Fruit fly (Drosophila melanogaster) whole organism, embryonic: ENCODE results near the gene CG14017.
A peak's percentile ranks its signal among the peaks of the same experiment; 100 is the strongest.

Experiments used
- B-H1 ChIP-seq: fragments of 200-800 bp; sonication (Bioruptor generic); IDR thresholded peaks from 3 replicates; pipeline ENCODE4 v1.3.6; 2022; ENCODE audit warnings: missing biosample characterization, missing genetic modification characterization
- CG10274 ChIP-seq: fragments of 200-800 bp; sonication (Bioruptor generic); optimal IDR thresholded peaks from 3 replicates; lab custom pipeline; 2017; ENCODE audit warnings: missing biosample characterization, mild to moderate bottlenecking, missing genetic modification characterization
- CG17359 ChIP-seq: fragments of 200-800 bp; sonication (Bioruptor generic); optimal IDR thresholded peaks from 3 replicates; lab custom pipeline; 2018; ENCODE audit warnings: missing biosample characterization, mild to moderate bottlenecking, missing genetic modification characterization, moderate library complexity
- CG18011 ChIP-seq: fragments of 200-800 bp; sonication (Bioruptor generic); optimal IDR thresholded peaks from 2 replicates; lab custom pipeline; 2017; ENCODE audit warnings: missing biosample characterization, missing genetic modification characterization, mild to moderate bottlenecking, moderate library complexity, missing genotype
- CG2202 ChIP-seq: fragments of 200-800 bp; sonication (Bioruptor generic); optimal IDR thresholded peaks from 2 replicates; lab custom pipeline; 2018; ENCODE audit warnings: missing biosample characterization, mild to moderate bottlenecking, missing genetic modification characterization
- CG30403 ChIP-seq: fragments of 200-800 bp; sonication (Bioruptor generic); optimal IDR thresholded peaks from 3 replicates; lab custom pipeline; 2016; ENCODE audit warnings: missing biosample characterization, missing genetic modification characterization
- CG3847 ChIP-seq: fragments of 200-800 bp; sonication (Bioruptor generic); IDR thresholded peaks from 2 replicates; pipeline ENCODE4 v1.3.6; 2022; ENCODE audit warnings: missing biosample characterization, missing genetic modification characterization
- CG6854 ChIP-seq: fragments of 200-800 bp; sonication (Bioruptor generic); optimal IDR thresholded peaks from 3 replicates; lab custom pipeline; 2017; ENCODE audit warnings: missing biosample characterization, mild to moderate bottlenecking, missing genetic modification characterization
- CG8765 ChIP-seq: fragments of 200-800 bp; sonication (Bioruptor generic); IDR thresholded peaks from 2 replicates; pipeline ENCODE4 v1.3.6; 2022; ENCODE audit warnings: missing biosample characterization, missing genetic modification characterization
- CG8944 ChIP-seq: fragments of 200-800 bp; sonication (Bioruptor generic); optimal IDR thresholded peaks from 3 replicates; lab custom pipeline; 2016; ENCODE audit warnings: missing biosample characterization, missing genetic modification characterization
- CG9876 ChIP-seq: fragments of 200-800 bp; sonication (Bioruptor generic); optimal IDR thresholded peaks from 2 replicates; lab custom pipeline; 2016; ENCODE audit warnings: missing biosample characterization, missing genetic modification characterization
- D ChIP-seq, 2 experiments: fragments of 200-800 bp in 1 of 2; fragments of >200 bp in 1 of 2; sonication (Bioruptor generic) in 1 of 2; optimal IDR thresholded peaks; 2 replicates in 1 of 2; 3 replicates in 1 of 2; lab custom pipeline; 2017; ENCODE audit warnings: mild to moderate bottlenecking in 1 of 2, missing biosample characterization in 1 of 2, missing genetic modification characterization in 1 of 2, missing genetic modification reagents in 1 of 2
- Ets65A ChIP-seq: fragments of 200-800 bp; sonication (Bioruptor generic); peaks from one replicate; lab custom pipeline; 2016; ENCODE audit warnings: missing biosample characterization, missing genetic modification characterization
- Fer1 ChIP-seq: fragments of 200-800 bp; sonication (Bioruptor generic); optimal IDR thresholded peaks from 2 replicates; lab custom pipeline; 2017; ENCODE audit warnings: missing biosample characterization, mild to moderate bottlenecking, missing genetic modification characterization
- H2.0 ChIP-seq: fragments of 200-800 bp; sonication (Bioruptor generic); IDR thresholded peaks from 2 replicates; pipeline ENCODE4 v1.3.6; 2022; ENCODE audit warnings: missing biosample characterization, missing genetic modification characterization
- HLHmδ ChIP-seq: fragments of 200-800 bp; sonication (Bioruptor generic); optimal IDR thresholded peaks from 2 replicates; lab custom pipeline; 2018; ENCODE audit warnings: missing biosample characterization, mild to moderate bottlenecking, missing genetic modification characterization, moderate library complexity
- Hand ChIP-seq: fragments of 200-800 bp; sonication (Bioruptor generic); optimal IDR thresholded peaks from 2 replicates; lab custom pipeline; 2017; ENCODE audit warnings: mild to moderate bottlenecking, missing biosample characterization, missing genetic modification reagents, missing genetic modification characterization
- Hr78 ChIP-seq, 2 experiments: fragments of 200-800 bp in 1 of 2; fragments of >200 bp in 1 of 2; sonication (Bioruptor generic) in 1 of 2; optimal IDR thresholded peaks; 2 replicates each; lab custom pipeline; 2017 to 2019; ENCODE audit warnings: missing biosample characterization in 2 of 2, missing genetic modification characterization in 2 of 2, mild to moderate bottlenecking in 1 of 2, moderate library complexity in 1 of 2
- Kr ChIP-seq: fragments of 200-800 bp; sonication (Bioruptor generic); optimal IDR thresholded peaks from 2 replicates; lab custom pipeline; 2017; ENCODE audit warnings: missing biosample characterization, mild to moderate bottlenecking, missing genetic modification characterization
- NFAT ChIP-seq: fragments of 200-800 bp; sonication (Bioruptor generic); IDR thresholded peaks from 2 replicates; pipeline ENCODE4 v1.3.6; 2022; ENCODE audit warnings: missing biosample characterization, missing genetic modification characterization
- Nf-YC ChIP-seq: fragments of 200-800 bp; optimal IDR thresholded peaks from 3 replicates; lab custom pipeline; 2019; ENCODE audit warnings: missing biosample characterization, mild to moderate bottlenecking, missing genetic modification characterization, moderate library complexity
- ase ChIP-seq: fragments of 200-800 bp; sonication (Bioruptor generic); IDR thresholded peaks from 3 replicates; pipeline ENCODE4 v1.3.6; 2022; ENCODE audit warnings: missing biosample characterization, missing genetic modification characterization
- bbx ChIP-seq: fragments of 200-800 bp; sonication (Bioruptor generic); IDR thresholded peaks from 2 replicates; pipeline ENCODE4 v1.3.6; 2022; ENCODE audit warnings: missing biosample characterization, missing genetic modification characterization; ENCODE audit not compliant: partially characterized antibody
- bigmax ChIP-seq: fragments of 200-800 bp; sonication (Bioruptor generic); optimal IDR thresholded peaks from 2 replicates; lab custom pipeline; 2018; ENCODE audit warnings: missing biosample characterization, mild to moderate bottlenecking, missing genetic modification characterization
- bsh ChIP-seq, 2 experiments: fragments of 200-800 bp; sonication (Bioruptor generic); optimal IDR thresholded peaks; 2 replicates each; lab custom pipeline; 2017 to 2018; ENCODE audit warnings: mild to moderate bottlenecking in 2 of 2, missing biosample characterization in 2 of 2, missing genetic modification characterization in 2 of 2, moderate library complexity in 1 of 2
- chif ChIP-seq, 2 experiments: fragments of 200-800 bp; sonication (Bioruptor generic); optimal IDR thresholded peaks; 3 replicates each; lab custom pipeline; 2016; ENCODE audit warnings: missing biosample characterization in 2 of 2, missing genetic modification characterization in 2 of 2
- dpn ChIP-seq, 2 experiments: fragments of 200-800 bp; sonication (Bioruptor generic); optimal IDR thresholded peaks; 3 replicates each; lab custom pipeline; 2016; ENCODE audit warnings: missing biosample characterization in 2 of 2, missing genetic modification characterization in 2 of 2
- eve ChIP-seq, 2 experiments: fragments of >200 bp; optimal IDR thresholded peaks; 2 replicates each; lab custom pipeline; 2017; ENCODE audit warnings: missing biosample characterization in 2 of 2, missing genetic modification characterization in 2 of 2
- exex ChIP-seq: fragments of 200-800 bp; sonication (Bioruptor generic); optimal IDR thresholded peaks from 4 replicates; lab custom pipeline; 2018; ENCODE audit warnings: missing biosample characterization, mild to moderate bottlenecking, missing genetic modification characterization, moderate library complexity
- fd96Cb ChIP-seq: fragments of 200-800 bp; sonication (Bioruptor generic); optimal IDR thresholded peaks from 2 replicates; lab custom pipeline; 2018; ENCODE audit warnings: missing biosample characterization, mild to moderate bottlenecking, missing genetic modification characterization, moderate library complexity
- grau ChIP-seq: fragments of 200-800 bp; optimal IDR thresholded peaks from 3 replicates; lab custom pipeline; 2019; ENCODE audit warnings: missing biosample characterization, mild to moderate bottlenecking, missing genetic modification characterization, moderate library complexity
- ham ChIP-seq: fragments of 200-800 bp; sonication (Bioruptor generic); IDR thresholded peaks from 2 replicates; pipeline ENCODE4 v1.3.6; 2022; ENCODE audit warnings: missing biosample characterization, missing genetic modification characterization
- klu ChIP-seq: fragments of 200-800 bp; sonication (Bioruptor generic); IDR thresholded peaks from 2 replicates; pipeline ENCODE4 v1.3.6; 2022; ENCODE audit warnings: missing biosample characterization, missing genetic modification characterization
- mam ChIP-seq: fragments of 200-800 bp; sonication (Bioruptor generic); optimal IDR thresholded peaks from 3 replicates; lab custom pipeline; 2016; ENCODE audit warnings: missing biosample characterization, missing genetic modification characterization
- nerfin-2 ChIP-seq: fragments of 200-800 bp; sonication (Bioruptor generic); IDR thresholded peaks from 2 replicates; pipeline ENCODE4 v1.3.6; 2022; ENCODE audit warnings: missing biosample characterization, missing genetic modification characterization; ENCODE audit not compliant: partially characterized antibody
- pfk ChIP-seq: fragments of 200-800 bp; sonication (Bioruptor generic); optimal IDR thresholded peaks from 2 replicates; lab custom pipeline; 2018; ENCODE audit warnings: missing biosample characterization, mild to moderate bottlenecking, missing genetic modification characterization, moderate library complexity
- phol ChIP-seq: fragments of 200-800 bp; sonication (Bioruptor generic); optimal IDR thresholded peaks from 3 replicates; lab custom pipeline; 2018; ENCODE audit warnings: missing biosample characterization, mild to moderate bottlenecking, missing genetic modification characterization, moderate library complexity
- pnt ChIP-seq: fragments of 200-800 bp; sonication (Bioruptor generic); optimal IDR thresholded peaks from 3 replicates; lab custom pipeline; 2016; ENCODE audit warnings: missing biosample characterization, missing genetic modification characterization
- prd ChIP-seq, 3 experiments: fragments of >200 bp in 2 of 3; fragments of 200-800 bp in 1 of 3; sonication (Bioruptor generic) in 1 of 3; optimal IDR thresholded peaks in 2 of 3; IDR thresholded peaks in 1 of 3; 2 replicates in 2 of 3; 3 replicates in 1 of 3; pipeline versions ENCODE4 v1.3.6 to Lab custom; 2017 to 2022; ENCODE audit warnings: missing biosample characterization in 1 of 3, missing genetic modification characterization in 1 of 3
- slbo ChIP-seq: fragments of 200-800 bp; sonication (Bioruptor generic); IDR thresholded peaks from 2 replicates; pipeline ENCODE4 v1.3.6; 2022; ENCODE audit warnings: missing biosample characterization, missing genetic modification characterization
- so ChIP-seq: fragments of 200-800 bp; sonication (Bioruptor generic); IDR thresholded peaks from 3 replicates; pipeline ENCODE4 v1.3.6; 2022; ENCODE audit warnings: missing biosample characterization, missing genetic modification characterization
- sqz ChIP-seq: fragments of 200-800 bp; sonication (Bioruptor generic); optimal IDR thresholded peaks from 3 replicates; lab custom pipeline; 2018; ENCODE audit warnings: missing biosample characterization, mild to moderate bottlenecking, missing genetic modification characterization
- stc ChIP-seq: fragments of 200-800 bp; sonication (Bioruptor generic); IDR thresholded peaks from 2 replicates; pipeline ENCODE4 v1.3.6; 2022; ENCODE audit warnings: missing biosample characterization, missing genetic modification characterization
- vfl ChIP-seq: fragments of 200-800 bp; sonication (Bioruptor generic); optimal IDR thresholded peaks from 2 replicates; lab custom pipeline; 2016; ENCODE audit warnings: missing biosample characterization, missing genetic modification characterization
- vvl ChIP-seq: fragments of 200-800 bp; sonication (Bioruptor generic); IDR thresholded peaks from 2 replicates; pipeline ENCODE4 v1.3.6; 2022; ENCODE audit warnings: missing biosample characterization, missing genetic modification characterization
- yki ChIP-seq: fragments of >200 bp; optimal IDR thresholded peaks from 3 replicates; lab custom pipeline; 2018
- zfh1 ChIP-seq: fragments of 200-800 bp; sonication (Bioruptor generic); IDR thresholded peaks from 3 replicates; pipeline ENCODE4 v1.3.6; 2022; ENCODE audit warnings: missing biosample characterization, missing genetic modification characterization

The CG14017 gene

DNA sequence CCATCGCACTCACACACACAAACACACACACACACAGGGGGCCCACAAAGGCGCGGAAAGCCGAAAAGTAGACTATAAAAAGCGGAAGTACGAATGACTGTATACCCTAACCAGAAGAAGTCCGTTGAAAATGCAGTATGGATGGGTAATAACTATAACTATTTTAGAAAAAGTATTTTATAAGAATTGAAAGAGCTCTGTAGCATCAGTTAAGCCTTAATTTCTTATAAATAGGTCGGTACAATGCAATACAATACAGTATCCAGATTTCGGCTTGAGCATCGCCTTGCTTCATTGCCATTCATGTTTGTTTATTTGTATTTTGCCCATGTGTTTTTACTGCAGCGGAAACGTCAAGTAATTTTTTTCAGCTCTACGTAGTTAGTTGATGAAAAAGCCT is 15.8 kb downstream of the CG14017 start (continued):
- no peak for TF ChIP-seq prd (optimal IDR thresholded peaks at IDR 0.05; lab: Kevin White, UChicago)
- peak; percentile 27; the same call in 1 of the 3 replicates for TF ChIP-seq prd (GFP tag; IDR thresholded peaks at IDR 0.05; lab: Robert Waterston, UW)
- peak; percentile 39; the same call in 1 of the 3 replicates for TF ChIP-seq ase
- TF ChIP-seq ham (GFP tag; lab: Robert Waterston, UW), result no peak
- no peak for TF ChIP-seq pnt (GFP tag; lab: Kevin White, UChicago)
- TF ChIP-seq NFAT, result no peak
- TF ChIP-seq mam (GFP tag; lab: Kevin White, UChicago), result peak; percentile 14
- peak; percentile 15 for TF ChIP-seq Hand (GFP tag; lab: Kevin White, UChicago)
- no peak for TF ChIP-seq nerfin-2
- TF ChIP-seq Nf-YC (tag; lab: Kevin White, UChicago), result no peak
- TF ChIP-seq vfl, result no peak
- no peak for TF ChIP-seq phol (tag; lab: Kevin White, UChicago)
- no peak for TF ChIP-seq eve (GFP tag; optimal IDR thresholded peaks at IDR 0.05; lab: Kevin White, UChicago)
- no peak for TF ChIP-seq HLHmδ (GFP tag; lab: Kevin White, UChicago)
- TF ChIP-seq vvl (GFP tag; lab: Robert Waterston, UW), result no peak
- TF ChIP-seq grau (tag; lab: Kevin White, UChicago), result no peak
- TF ChIP-seq B-H1 (GFP tag; lab: Robert Waterston, UW), result no peak
- no peak for TF ChIP-seq bigmax (GFP tag; lab: Kevin White, UChicago)
- TF ChIP-seq stc, result no peak
- TF ChIP-seq Ets65A (GFP tag; lab: Kevin White, UChicago), result peak; percentile 93
- no peak for TF ChIP-seq yki (lab: Kevin White, UChicago)
- TF ChIP-seq bbx (GFP tag; lab: Robert Waterston, UW), result no peak
- TF ChIP-seq bsh (GFP tag; optimal IDR thresholded peaks at IDR 0.05; lab: Kevin White, UChicago), result no peak
- TF ChIP-seq H2.0 (GFP tag; lab: Robert Waterston, UW), result no peak
- TF ChIP-seq CG18011 (GFP tag; lab: Kevin White, UChicago), result no peak
- no peak for TF ChIP-seq exex (tag; lab: Kevin White, UChicago)
- no peak for TF ChIP-seq CG8765
- TF ChIP-seq CG17359 (tag; lab: Kevin White, UChicago), result no peak
- TF ChIP-seq CG10274 (GFP tag; lab: Kevin White, UChicago), result no peak
- no peak for TF ChIP-seq Hr78 (GFP tag; optimal IDR thresholded peaks at IDR 0.05; lab: Kevin White, UChicago)
- TF ChIP-seq pfk (GFP tag; lab: Kevin White, UChicago), result no peak
- no peak for TF ChIP-seq CG9876
- TF ChIP-seq dpn (GFP tag; optimal IDR thresholded peaks at IDR 0.05; lab: Kevin White, UChicago), result no peak
- peak; percentile 4 for TF ChIP-seq fd96Cb (tag; lab: Kevin White, UChicago)
- no peak for TF ChIP-seq Kr (GFP tag; lab: Kevin White, UChicago)
- TF ChIP-seq CG2202, result no peak

DNA sequence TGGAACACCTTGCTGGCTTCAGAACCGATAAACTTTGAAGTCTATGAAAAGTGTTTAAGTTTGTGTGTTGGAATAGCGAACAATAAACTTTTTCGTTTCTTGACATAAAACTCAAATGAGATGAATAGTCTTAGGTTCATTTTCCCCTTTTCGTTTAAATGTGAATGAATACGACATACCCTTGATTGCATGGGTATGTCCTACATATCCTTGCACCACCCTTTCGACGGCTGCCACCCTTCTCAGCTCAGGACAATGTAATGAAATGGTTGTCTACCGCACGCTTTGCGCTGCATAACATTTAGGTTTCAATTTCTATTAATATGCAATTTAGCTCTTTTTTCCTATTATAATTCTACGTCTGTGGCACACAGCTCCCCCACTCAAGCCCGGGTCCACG is 27.3 kb downstream of the CG14017 start, which contains the start of gene CG14011:
TSS of gene CG14011 (minus strand) at position 101 of the 400 bp plus-strand sequence.
- no peak for TF ChIP-seq D (optimal IDR thresholded peaks at IDR 0.05; lab: Kevin White, UChicago)
- no peak for TF ChIP-seq D (GFP tag; optimal IDR thresholded peaks at IDR 0.05; lab: Kevin White, UChicago)
- no peak for TF ChIP-seq zfh1 (GFP tag; lab: Robert Waterston, UW)
- TF ChIP-seq Fer1 (GFP tag; lab: Kevin White, UChicago), result no peak
- TF ChIP-seq exex (tag; lab: Kevin White, UChicago), result no peak
- no peak for TF ChIP-seq CG30403 (GFP tag; lab: Kevin White, UChicago)
- TF ChIP-seq CG3847 (GFP tag; lab: Robert Waterston, UW), result no peak
- no peak for TF ChIP-seq CG6854 (GFP tag; lab: Kevin White, UChicago)
- TF ChIP-seq klu (GFP tag; lab: Robert Waterston, UW), result no peak
- no peak for TF ChIP-seq chif (GFP tag; optimal IDR thresholded peaks at IDR 0.05; lab: Kevin White, UChicago)
- TF ChIP-seq sqz (GFP tag; lab: Kevin White, UChicago), result no peak
- no peak for TF ChIP-seq slbo (GFP tag; lab: Robert Waterston, UW)
- no peak for TF ChIP-seq CG8944 (GFP tag; lab: Kevin White, UChicago)
- no peak for TF ChIP-seq so (GFP tag; lab: Robert Waterston, UW)
